Worm (Caenorhabditis elegans) whole organism, L4 larva: ENCODE results near the gene srbc-50.

ENCODE experiments used
- F10B5.3 ChIP-seq: sonication (generic microtip); optimal IDR thresholded peaks from 2 replicates; lab custom pipeline; 2016; ENCODE audit warnings: mild to moderate bottlenecking, missing genetic modification characterization, missing compliant biosample characterization
- F49E8.2 ChIP-seq: sonication (generic microtip); optimal IDR thresholded peaks from 2 replicates; lab custom pipeline; 2016; ENCODE audit warnings: missing compliant biosample characterization, mild to moderate bottlenecking, missing genetic modification characterization, borderline replicate concordance
- R02D3.7 ChIP-seq: fragments of 150-350 bp; sonication (generic microtip); optimal IDR thresholded peaks from 3 replicates; lab custom pipeline; 2014; ENCODE audit warnings: missing biosample characterization, missing genetic modification characterization
- Y5F2A.4 ChIP-seq: fragments of 200-800 bp; sonication (Bioruptor generic); optimal IDR thresholded peaks from 2 replicates; lab custom pipeline; 2018; ENCODE audit warnings: mild to moderate bottlenecking, missing genetic modification characterization, missing compliant biosample characterization
- ZK337.2 ChIP-seq: fragments of 200-800 bp; sonication (Bioruptor generic); IDR thresholded peaks from 2 replicates; pipeline ENCODE4 v1.3.6; 2022; ENCODE audit warnings: missing genetic modification reagents, missing genetic modification characterization, missing compliant biosample characterization
- aha-1 ChIP-seq: fragments of 150-350 bp; peaks from one replicate; lab custom pipeline; 2014; ENCODE audit warnings: missing biosample characterization, missing genetic modification characterization
- aly-2 ChIP-seq: sonication (generic microtip); optimal IDR thresholded peaks from 2 replicates; lab custom pipeline; 2018; ENCODE audit warnings: missing biosample characterization, missing genetic modification characterization
- attf-4 ChIP-seq: sonication (generic microtip); optimal IDR thresholded peaks from 3 replicates; lab custom pipeline; 2017; ENCODE audit warnings: missing biosample characterization, missing genetic modification characterization
- ceh-20 ChIP-seq: fragments of 200-800 bp; sonication (Bioruptor generic); IDR thresholded peaks from 2 replicates; pipeline ENCODE4 v1.3.6; 2022; ENCODE audit warnings: missing genetic modification reagents, missing genetic modification characterization, missing compliant biosample characterization
- ceh-44 ChIP-seq: fragments of 200-800 bp; sonication (Bioruptor generic); IDR thresholded peaks from 2 replicates; pipeline ENCODE4 v1.3.6; 2022; ENCODE audit warnings: missing genetic modification reagents, missing genetic modification characterization, missing compliant biosample characterization
- ces-1 ChIP-seq: fragments of 150-350 bp; sonication (generic microtip); optimal IDR thresholded peaks from 4 replicates; lab custom pipeline; 2014; ENCODE audit warnings: missing biosample characterization, missing genetic modification reagents, missing genetic modification characterization
- daf-19 ChIP-seq: fragments of 200-800 bp; sonication (Bioruptor generic); conservative IDR thresholded peaks from 2 replicates; pipeline ENCODE4 v1.3.6; 2022; ENCODE audit warnings: missing genetic modification characterization, missing compliant biosample characterization
- dmd-6 ChIP-seq: fragments of 200-800 bp; sonication (Bioruptor generic); IDR thresholded peaks from 2 replicates; pipeline ENCODE4 v1.3.6; 2022; ENCODE audit warnings: missing genetic modification reagents, missing genetic modification characterization, missing compliant biosample characterization
- dmd-8 ChIP-seq: fragments of 200-800 bp; sonication (Bioruptor generic); IDR thresholded peaks from 2 replicates; pipeline ENCODE4 v1.3.6; 2022; ENCODE audit warnings: missing genetic modification characterization, missing compliant biosample characterization
- duxl-1 ChIP-seq: sonication (generic microtip); optimal IDR thresholded peaks from 2 replicates; lab custom pipeline; 2016; ENCODE audit warnings: mild to moderate bottlenecking, missing genetic modification characterization, moderate library complexity, missing compliant biosample characterization; ENCODE audit not compliant: poor library complexity
- hlh-30 ChIP-seq: sonication (generic microtip); optimal IDR thresholded peaks from 2 replicates; lab custom pipeline; 2017; ENCODE audit warnings: antibody characterized with exemption, mild to moderate bottlenecking, missing genetic modification characterization, missing compliant biosample characterization; ENCODE audit not compliant: insufficient read depth
- jun-1 ChIP-seq: fragments of 150-350 bp; optimal IDR thresholded peaks from 2 replicates; lab custom pipeline; 2014; ENCODE audit warnings: missing biosample characterization, missing genetic modification reagents, missing genetic modification characterization
- lin-1 ChIP-seq: fragments of 200-800 bp; sonication (Bioruptor generic); IDR thresholded peaks from 2 replicates; pipeline ENCODE4 v1.3.6; 2022; ENCODE audit warnings: missing genetic modification reagents, missing genetic modification characterization, missing compliant biosample characterization
- lin-13 ChIP-seq: fragments of 150-350 bp; optimal IDR thresholded peaks from 2 replicates; lab custom pipeline; 2014; ENCODE audit warnings: missing biosample characterization, missing genetic modification reagents, missing genetic modification characterization
- lsy-2 ChIP-seq, 2 experiments: fragments of 150-350 bp in 1 of 2; sonication (generic microtip) in 1 of 2; optimal IDR thresholded peaks; 2 replicates each; lab custom pipeline; 2014 to 2017; ENCODE audit warnings: missing biosample characterization in 2 of 2, missing genetic modification characterization in 2 of 2
- madf-9 ChIP-seq: fragments of 200-800 bp; sonication (Bioruptor generic); conservative IDR thresholded peaks from 2 replicates; pipeline ENCODE4 v1.3.6; 2022; ENCODE audit warnings: missing genetic modification reagents, missing genetic modification characterization, missing compliant biosample characterization
- mdl-1 ChIP-seq, 2 experiments: fragments of 150-350 bp in 1 of 2; sonication (generic microtip) in 1 of 2; optimal IDR thresholded peaks; 2 replicates each; lab custom pipeline; 2014 to 2017; ENCODE audit warnings: missing biosample characterization in 2 of 2, missing genetic modification characterization in 2 of 2
- mxl-2 ChIP-seq: fragments of 200-800 bp; sonication (Bioruptor generic); conservative IDR thresholded peaks from 2 replicates; pipeline ENCODE4 v1.3.6; 2022; ENCODE audit warnings: missing genetic modification reagents, missing genetic modification characterization, missing compliant biosample characterization
- mxl-3 ChIP-seq: fragments of 200-800 bp; sonication (Bioruptor generic); optimal IDR thresholded peaks from 2 replicates; lab custom pipeline; 2018; ENCODE audit warnings: mild to moderate bottlenecking, missing genetic modification characterization, missing compliant biosample characterization
- nhr-10 ChIP-seq: fragments of 150-350 bp; optimal IDR thresholded peaks from 2 replicates; lab custom pipeline; 2014; ENCODE audit warnings: missing biosample characterization, missing genetic modification characterization
- nhr-111 ChIP-seq: fragments of 200-800 bp; sonication (Bioruptor generic); optimal IDR thresholded peaks from 2 replicates; lab custom pipeline; 2018; ENCODE audit warnings: mild to moderate bottlenecking, missing genetic modification characterization, missing compliant biosample characterization
- nhr-25 ChIP-seq: sonication (generic microtip); optimal IDR thresholded peaks from 2 replicates; lab custom pipeline; 2017; ENCODE audit warnings: missing genetic modification characterization, mild to moderate bottlenecking, missing compliant biosample characterization, antibody characterized with exemption, moderate library complexity, borderline replicate concordance; ENCODE audit not compliant: insufficient read depth
- nhr-28 ChIP-seq: fragments of 150-350 bp; optimal IDR thresholded peaks from 2 replicates; lab custom pipeline; 2014; ENCODE audit warnings: missing biosample characterization, missing genetic modification characterization
- nhr-41 ChIP-seq: fragments of 200-800 bp; sonication (Bioruptor generic); IDR thresholded peaks from 2 replicates; pipeline ENCODE4 v1.3.6; 2022; ENCODE audit warnings: missing genetic modification reagents, missing genetic modification characterization, missing compliant biosample characterization
- nhr-48 ChIP-seq: sonication (generic microtip); optimal IDR thresholded peaks from 2 replicates; lab custom pipeline; 2016; ENCODE audit warnings: mild to moderate bottlenecking, missing genetic modification characterization, missing compliant biosample characterization
- nhr-76 ChIP-seq: fragments of 150-350 bp; optimal IDR thresholded peaks from 2 replicates; lab custom pipeline; 2014; ENCODE audit warnings: missing biosample characterization, missing genetic modification characterization
- pha-4 ChIP-seq, 2 experiments: fragments of 150-350 bp in 1 of 2; fragments of 200-800 bp in 1 of 2; sonication (Bioruptor generic) in 1 of 2; IDR thresholded peaks in 1 of 2; optimal IDR thresholded peaks in 1 of 2; 2 replicates each; pipeline versions ENCODE4 v1.3.6 to Lab custom; 2014 to 2022; ENCODE audit warnings: missing genetic modification characterization in 2 of 2, missing genetic modification reagents in 2 of 2, missing biosample characterization in 1 of 2, missing compliant biosample characterization in 1 of 2
- skn-1 ChIP-seq: fragments of 150-350 bp; optimal IDR thresholded peaks from 2 replicates; lab custom pipeline; 2014; ENCODE audit warnings: missing biosample characterization, missing genetic modification characterization
- spr-3 ChIP-seq: fragments of 200-800 bp; sonication (Bioruptor generic); optimal IDR thresholded peaks from 2 replicates; lab custom pipeline; 2018; ENCODE audit warnings: mild to moderate bottlenecking, missing genetic modification characterization, missing compliant biosample characterization
- unc-39 ChIP-seq: sonication (generic microtip); optimal IDR thresholded peaks from 2 replicates; lab custom pipeline; 2017; ENCODE audit warnings: missing biosample characterization, missing genetic modification characterization
- vab-7 ChIP-seq: fragments of 200-800 bp; sonication (Bioruptor generic); IDR thresholded peaks from 2 replicates; pipeline ENCODE4 v1.3.6; 2022; ENCODE audit warnings: missing genetic modification reagents, missing genetic modification characterization, missing compliant biosample characterization
- zag-1 ChIP-seq: fragments of 150-350 bp; optimal IDR thresholded peaks from 2 replicates; lab custom pipeline; 2014; ENCODE audit warnings: missing biosample characterization, missing genetic modification characterization
- zfp-2 ChIP-seq: sonication (generic microtip); optimal IDR thresholded peaks from 2 replicates; lab custom pipeline; 2016; ENCODE audit warnings: mild to moderate bottlenecking, missing genetic modification characterization, missing compliant biosample characterization
- zfp-3 ChIP-seq: fragments of 200-800 bp; sonication (Bioruptor generic); conservative IDR thresholded peaks from 2 replicates; pipeline ENCODE4 v1.3.6; 2022; ENCODE audit warnings: missing genetic modification reagents, missing genetic modification characterization, missing compliant biosample characterization
- zip-11 ChIP-seq: fragments of 200-800 bp; sonication (Bioruptor generic); IDR thresholded peaks from 2 replicates; pipeline ENCODE4 v1.3.6; 2022; ENCODE audit warnings: missing genetic modification characterization, missing compliant biosample characterization
- zip-2 ChIP-seq: fragments of 150-350 bp; optimal IDR thresholded peaks from 2 replicates; lab custom pipeline; 2014; ENCODE audit warnings: missing biosample characterization, missing genetic modification characterization

The srbc-50 gene

DNA sequence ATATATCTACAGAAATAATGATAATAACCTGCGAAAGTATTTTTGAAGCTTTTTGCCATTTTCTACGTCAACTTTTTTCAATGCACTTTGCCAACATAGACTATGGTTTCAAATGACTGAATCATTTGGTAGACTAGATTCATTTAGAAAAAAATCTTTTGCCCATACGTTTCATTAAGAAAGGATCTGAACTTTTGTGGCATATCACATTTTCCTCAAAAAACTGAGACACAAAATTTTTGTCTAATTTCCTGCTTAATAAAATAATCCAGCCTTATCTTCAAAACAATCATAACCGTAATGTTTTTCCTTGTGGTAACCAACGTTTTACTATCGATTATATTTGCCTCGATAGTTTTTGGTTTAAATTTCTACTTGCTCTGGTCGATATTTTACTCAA, 1.3 kb upstream of the srbc-50 start, which contains the start of gene srbc-51:
Gene srbc-51, plus strand, starts transcription at position 301 of the 400 bp plus-strand sequence.
- TF ChIP-seq R02D3.7 (tag; lab: Kevin White, UChicago) (no peak), aha-1 (tag; lab: Kevin White, UChicago) (peak; percentile 59)

DNA sequence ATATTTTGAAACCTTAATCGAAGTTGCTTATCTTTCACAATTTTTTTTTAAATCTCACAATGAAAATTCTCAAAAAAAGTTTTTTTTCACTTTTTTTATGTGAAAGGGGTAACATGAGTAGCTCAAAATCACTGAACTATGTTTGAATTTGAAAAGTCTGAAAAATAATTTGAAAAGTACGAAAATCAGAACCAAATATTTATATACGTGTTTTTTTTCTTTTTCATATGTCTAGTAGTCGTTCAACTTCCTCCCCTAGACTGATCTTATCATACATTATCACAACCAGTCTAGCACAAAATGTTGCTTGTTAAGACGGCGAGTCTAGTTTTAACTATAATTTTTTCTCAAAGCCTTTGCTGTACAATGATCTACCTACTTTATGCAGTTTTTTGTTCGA, 3.4 kb downstream of the srbc-50 start, which contains the start of gene srbc-49:
Gene srbc-49, plus strand, starts transcription at position 301 of the 400 bp plus-strand sequence.
- TF ChIP-seq nhr-41 (no peak), zag-1 (tag; lab: Kevin White, UChicago) (no peak), zip-11 (GFP tag; lab: Robert Waterston, UW) (no peak), mdl-1 (tag; optimal IDR thresholded peaks at IDR 0.05; lab: Kevin White, UChicago) (no peak), aly-2 (tag; lab: Kevin White, UChicago) (no peak), ces-1 (GFP tag; lab: Kevin White, UChicago) (no peak), jun-1 (tag; lab: Kevin White, UChicago) (no peak), unc-39 (no peak)

DNA sequence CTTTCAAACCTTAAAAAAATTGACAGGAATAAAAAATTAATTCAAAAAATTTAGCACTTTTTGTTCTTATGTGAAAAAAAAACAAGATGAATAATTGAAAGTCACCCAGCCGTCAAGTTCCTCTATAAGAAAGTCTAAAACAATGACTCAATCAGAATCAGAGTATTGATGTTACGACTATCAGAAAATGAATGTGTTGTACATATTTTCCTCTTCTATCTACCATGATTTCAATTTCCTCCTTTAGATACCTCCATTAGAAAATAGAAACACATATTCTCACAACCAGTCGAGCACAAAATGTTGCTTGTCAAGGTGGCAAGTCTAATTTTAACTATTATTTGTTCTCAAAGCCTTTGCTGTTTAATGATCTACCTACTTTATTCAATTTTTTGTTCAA, 4.8 kb downstream of the srbc-50 start, which contains the start of gene srbc-48:
Gene srbc-48, plus strand, starts transcription at position 301 of the 400 bp plus-strand sequence.
- TF ChIP-seq lsy-2 (tag; optimal IDR thresholded peaks at IDR 0.05; lab: Kevin White, UChicago) (no peak), zfp-2 (tag; lab: Kevin White, UChicago) (no peak), aha-1 (tag; lab: Kevin White, UChicago) (peak; percentile 36), daf-19 (GFP tag; lab: Robert Waterston, UW) (no peak)

DNA sequence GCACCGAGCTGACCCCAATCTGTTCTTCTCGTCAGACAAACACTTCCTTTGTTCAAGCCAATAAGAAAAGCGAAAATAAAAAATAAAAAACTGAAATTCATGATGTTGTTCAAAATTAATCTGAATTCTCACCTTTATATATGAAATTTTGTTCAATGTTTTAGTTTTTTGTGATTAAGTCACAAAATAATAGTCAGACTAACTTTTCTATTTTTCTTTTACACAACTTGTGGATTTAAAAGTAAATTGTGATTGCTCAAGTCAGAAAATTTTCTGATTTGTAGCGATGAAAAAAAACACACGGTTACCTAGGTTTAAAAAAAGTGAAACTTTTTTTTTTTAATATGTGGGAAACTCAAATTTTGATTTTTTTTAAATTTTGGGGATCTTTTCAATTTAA, 7.0 kb downstream of the srbc-50 start, which contains the start of gene abf-3:
Gene abf-3, minus strand, starts transcription at position 101 of the 400 bp plus-strand sequence.
- TF ChIP-seq lin-1 (GFP tag; lab: Robert Waterston, UW): no peak
- TF ChIP-seq aha-1 (tag; lab: Kevin White, UChicago): peak; percentile 18
- TF ChIP-seq madf-9 (GFP tag; lab: Robert Waterston, UW): no peak

DNA sequence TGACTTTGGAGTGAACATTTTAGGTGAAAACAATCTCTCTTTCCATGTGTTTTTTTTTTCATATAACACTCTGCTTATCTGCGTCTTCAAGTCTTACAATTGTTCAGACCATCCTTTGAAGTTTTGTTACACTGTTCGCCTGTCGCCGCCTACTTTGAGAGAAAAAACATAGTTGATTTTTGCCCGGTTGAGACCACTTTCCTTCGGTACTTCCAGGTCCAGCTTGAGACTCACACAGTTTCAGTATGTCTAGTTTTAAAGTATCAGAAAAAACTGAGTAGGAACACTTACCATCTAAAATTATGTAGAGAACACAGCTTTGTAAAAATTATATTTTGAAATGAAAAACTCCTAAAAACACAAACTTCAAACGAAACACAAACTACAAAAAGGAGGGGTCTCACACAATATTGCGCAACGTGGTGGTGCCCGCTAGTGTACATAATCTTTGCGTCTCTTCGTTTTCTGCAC, 8.8 kb downstream of the srbc-50 start, which contains the start of the genes fbxa-69 and F54B8.4:
Gene fbxa-69, minus strand, starts transcription at position 10 of the 471 bp plus-strand sequence.
Gene F54B8.4, plus strand, starts transcription at position 421 of the 471 bp plus-strand sequence.
- TF ChIP-seq zfp-3 (GFP tag; lab: Robert Waterston, UW): no peak
- no peak for TF ChIP-seq nhr-48
- no peak for TF ChIP-seq mdl-1 (tag; optimal IDR thresholded peaks at IDR 0.05; lab: Kevin White, UChicago)
- TF ChIP-seq duxl-1 (tag; lab: Kevin White, UChicago): no peak
- TF ChIP-seq nhr-111: no peak
- TF ChIP-seq nhr-76: no peak
- TF ChIP-seq Y5F2A.4: no peak
- no peak for TF ChIP-seq nhr-25
- TF ChIP-seq nhr-10 (tag; lab: Kevin White, UChicago): no peak
- TF ChIP-seq unc-39: no peak
- no peak for TF ChIP-seq nhr-41
- no peak for TF ChIP-seq jun-1 (tag; lab: Kevin White, UChicago)
- TF ChIP-seq lin-13 (GFP tag; lab: Kevin White, UChicago): no peak
- no peak for TF ChIP-seq ceh-44 (GFP tag; lab: Robert Waterston, UW)
- peak; percentile 71 for TF ChIP-seq zip-2
- TF ChIP-seq ZK337.2 (GFP tag; lab: Robert Waterston, UW): no peak
- no peak for TF ChIP-seq lsy-2 (tag; optimal IDR thresholded peaks at IDR 0.05; lab: Kevin White, UChicago)
- TF ChIP-seq skn-1 (tag; lab: Kevin White, UChicago): no peak
- no peak for TF ChIP-seq F49E8.2
- peak; percentile 24 for TF ChIP-seq hlh-30 (tag; lab: Kevin White, UChicago)
- TF ChIP-seq mxl-2 (GFP tag; lab: Robert Waterston, UW): no peak
- no peak for TF ChIP-seq spr-3 (GFP tag; lab: Kevin White, UChicago)
- no peak for TF ChIP-seq zip-11 (GFP tag; lab: Robert Waterston, UW)
- peak; percentile 12; the same call in 1 of the 2 replicates for TF ChIP-seq dmd-6 (GFP tag; lab: Robert Waterston, UW)
- TF ChIP-seq mxl-3 (GFP tag; lab: Kevin White, UChicago): peak; percentile 31
- no peak for TF ChIP-seq F10B5.3 (tag; lab: Kevin White, UChicago)
- TF ChIP-seq dmd-8 (GFP tag; lab: Robert Waterston, UW): no peak
- no peak for TF ChIP-seq vab-7 (GFP tag; lab: Robert Waterston, UW)
- peak; percentile 43 for TF ChIP-seq nhr-28
- TF ChIP-seq attf-4 (tag; lab: Kevin White, UChicago): no peak
- TF ChIP-seq pha-4 (GFP tag; IDR thresholded peaks at IDR 0.05; lab: Robert Waterston, UW): no peak
- TF ChIP-seq pha-4 (tag; optimal IDR thresholded peaks at IDR 0.05; lab: Kevin White, UChicago): no peak
- no peak for TF ChIP-seq ceh-20 (GFP tag; lab: Robert Waterston, UW)
